Worm (Caenorhabditis elegans) whole organism, L3 larva: ENCODE data around the gene dct-7.

Experiments used
- jun-1 ChIP-seq: fragments of 150-350 bp; optimal IDR thresholded peaks from 2 replicates; lab custom pipeline; 2014; ENCODE audit warnings: missing biosample characterization, missing genetic modification reagents, missing genetic modification characterization
- snpc-4 ChIP-seq: fragments of 150-350 bp; optimal IDR thresholded peaks from 2 replicates; lab custom pipeline; 2014; ENCODE audit warnings: missing biosample characterization, missing genetic modification characterization
- unc-62 ChIP-seq: fragments of 150-350 bp; sonication (generic microtip); optimal IDR thresholded peaks from 4 replicates; lab custom pipeline; 2014; ENCODE audit warnings: missing biosample characterization, missing genetic modification reagents, missing genetic modification characterization
- ztf-4 ChIP-seq: fragments of 150-350 bp; optimal IDR thresholded peaks from 2 replicates; lab custom pipeline; 2014; ENCODE audit warnings: missing biosample characterization, missing genetic modification characterization

- TF ChIP-seq snpc-4 (tag; lab: Kevin White, UChicago) = no peak
- no peak for TF ChIP-seq ztf-4
- no peak for TF ChIP-seq jun-1
- TF ChIP-seq unc-62 = no peak
Measured at ce11 chrIV:4269308-4269707, 21.1 kb downstream of the dct-7 start, which contains the start of gene F36A4.3.
